Comparison of ENCODE assay signal across 1 fruit fly cellular context in genomic region chr3L:15249729-15250128, dm6.
TF ChIP-seq lines count a peak whose summit lies in the region.

No protein-coding gene starts in this region.

TF ChIP-seq in whole organism, embryonic, 481 proteins besides CTCF, POLR2A, EP300 and RAD21 (continued from another document):
- TF ChIP-seq ro (GFP tag; IDR thresholded peaks at IDR 0.05; lab: Robert Waterston, UW): no peak
- TF ChIP-seq HLH54F (GFP tag; optimal IDR thresholded peaks at IDR 0.05; lab: Kevin White, UChicago): no peak
- no peak for TF ChIP-seq emc (GFP tag; optimal IDR thresholded peaks at IDR 0.05; lab: Kevin White, UChicago)
- no peak for TF ChIP-seq CG10321 (GFP tag; IDR thresholded peaks at IDR 0.05; lab: Robert Waterston, UW)
- no peak for TF ChIP-seq pb (GFP tag; optimal IDR thresholded peaks at IDR 0.05; lab: Kevin White, UChicago)
- peak; percentile 6 for TF ChIP-seq CG17829 (tag; optimal IDR thresholded peaks at IDR 0.05; lab: Kevin White, UChicago)
- no peak for TF ChIP-seq CG31224 (GFP tag; IDR thresholded peaks at IDR 0.05; lab: Robert Waterston, UW)
- TF ChIP-seq ken (GFP tag; IDR thresholded peaks at IDR 0.05; lab: Robert Waterston, UW): no peak
- TF ChIP-seq Lpt (GFP tag; optimal IDR thresholded peaks at IDR 0.05; lab: Kevin White, UChicago): no peak
- no peak for TF ChIP-seq psq (GFP tag; optimal IDR thresholded peaks at IDR 0.05; lab: Kevin White, UChicago)
- no peak for TF ChIP-seq CG33213 (GFP tag; optimal IDR thresholded peaks at IDR 0.05; lab: Kevin White, UChicago)
- peak; percentile 48 for TF ChIP-seq CG10979 (tag; optimal IDR thresholded peaks at IDR 0.05; lab: Kevin White, UChicago)
- TF ChIP-seq zf30C (GFP tag; optimal IDR thresholded peaks at IDR 0.05; lab: Kevin White, UChicago): no peak
- no peak for TF ChIP-seq Taf1 (GFP tag; IDR thresholded peaks at IDR 0.05; lab: Robert Waterston, UW)
- TF ChIP-seq CG8290 (GFP tag; optimal IDR thresholded peaks at IDR 0.05; lab: Kevin White, UChicago): no peak
- peak in 1 of 2 experiments; percentile 2 for TF ChIP-seq CG8290 (tag; optimal IDR thresholded peaks at IDR 0.05; lab: Kevin White, UChicago)
- TF ChIP-seq CG10959 (GFP tag; IDR thresholded peaks at IDR 0.05; lab: Robert Waterston, UW): no peak
- TF ChIP-seq so (GFP tag; IDR thresholded peaks at IDR 0.05; lab: Robert Waterston, UW): no peak
- TF ChIP-seq CrebB (tag; optimal IDR thresholded peaks at IDR 0.05; lab: Kevin White, UChicago): no peak
- TF ChIP-seq jigr1 (GFP tag; IDR thresholded peaks at IDR 0.05; lab: Robert Waterston, UW): no peak
- peak; percentile 32 for TF ChIP-seq CG7839 (tag; optimal IDR thresholded peaks at IDR 0.05; lab: Kevin White, UChicago)
- no peak for TF ChIP-seq caup (GFP tag; optimal IDR thresholded peaks at IDR 0.05; lab: Kevin White, UChicago; ENCODE audit: severe bottlenecking)
- peak; percentile 14 for TF ChIP-seq Hr3 (GFP tag; optimal IDR thresholded peaks at IDR 0.05; lab: Kevin White, UChicago)
- no peak for TF ChIP-seq Atf3 (GFP tag; optimal IDR thresholded peaks at IDR 0.05; lab: Kevin White, UChicago)
- TF ChIP-seq CG2875 (GFP tag; optimal IDR thresholded peaks at IDR 0.05; lab: Kevin White, UChicago): no peak
- no peak for TF ChIP-seq Doc3 (GFP tag; IDR thresholded peaks at IDR 0.05; lab: Robert Waterston, UW; ENCODE audit: partially characterized antibody)
- TF ChIP-seq Mrtf (GFP tag; IDR thresholded peaks at IDR 0.05; lab: Robert Waterston, UW): no peak
- TF ChIP-seq Ssrp (tag; optimal IDR thresholded peaks at IDR 0.05; lab: Kevin White, UChicago): peak; percentile 19
- TF ChIP-seq twi (tag; optimal IDR thresholded peaks at IDR 0.05; lab: Kevin White, UChicago): no peak
- TF ChIP-seq CG13296 (GFP tag; optimal IDR thresholded peaks at IDR 0.05; lab: Kevin White, UChicago): no peak
- TF ChIP-seq vnd (GFP tag; IDR thresholded peaks at IDR 0.05; lab: Robert Waterston, UW; ENCODE audit: partially characterized antibody): no peak
- TF ChIP-seq Tbp (GFP tag; optimal IDR thresholded peaks at IDR 0.05; lab: Kevin White, UChicago): no peak
- TF ChIP-seq ap (GFP tag; IDR thresholded peaks at IDR 0.05; lab: Robert Waterston, UW): no peak
- TF ChIP-seq schlank (tag; optimal IDR thresholded peaks at IDR 0.05; lab: Kevin White, UChicago): no peak
- TF ChIP-seq Camta (GFP tag; optimal IDR thresholded peaks at IDR 0.05; lab: Kevin White, UChicago): no peak
- no peak for TF ChIP-seq stc (GFP tag; IDR thresholded peaks at IDR 0.05; lab: Robert Waterston, UW)
- no peak for TF ChIP-seq CG1529 (GFP tag; optimal IDR thresholded peaks at IDR 0.05; lab: Kevin White, UChicago)
- no peak for TF ChIP-seq odd (GFP tag; optimal IDR thresholded peaks at IDR 0.05; lab: Kevin White, UChicago)
- peak; percentile 65 for TF ChIP-seq Sox102F (GFP tag; optimal IDR thresholded peaks at IDR 0.05; lab: Kevin White, UChicago)
- TF ChIP-seq Kr (GFP tag; optimal IDR thresholded peaks at IDR 0.05; lab: Kevin White, UChicago): no peak
- TF ChIP-seq wor (GFP tag; IDR thresholded peaks at IDR 0.05; lab: Robert Waterston, UW): no peak
- no peak for TF ChIP-seq B-H2 (GFP tag; optimal IDR thresholded peaks at IDR 0.05; lab: Kevin White, UChicago)
- TF ChIP-seq grn (GFP tag; optimal IDR thresholded peaks at IDR 0.05; lab: Kevin White, UChicago): no peak
- TF ChIP-seq CG18262 (tag; optimal IDR thresholded peaks at IDR 0.05; lab: Kevin White, UChicago): peak; percentile 48
- no peak for TF ChIP-seq D (optimal IDR thresholded peaks at IDR 0.05; lab: Kevin White, UChicago)
- no peak for TF ChIP-seq D (GFP tag; optimal IDR thresholded peaks at IDR 0.05; lab: Kevin White, UChicago)
- no peak for TF ChIP-seq CG7357 (GFP tag; IDR thresholded peaks at IDR 0.05; lab: Robert Waterston, UW)
- no peak for TF ChIP-seq CG14710 (tag; optimal IDR thresholded peaks at IDR 0.05; lab: Kevin White, UChicago)
- TF ChIP-seq CG15696 (tag; optimal IDR thresholded peaks at IDR 0.05; lab: Kevin White, UChicago): no peak
- peak; percentile 25 for TF ChIP-seq CG12391 (tag; optimal IDR thresholded peaks at IDR 0.05; lab: Kevin White, UChicago)
- TF ChIP-seq CG11695 (GFP tag; IDR thresholded peaks at IDR 0.05; lab: Robert Waterston, UW): no peak
- TF ChIP-seq ssp (GFP tag; IDR thresholded peaks at IDR 0.05; lab: Robert Waterston, UW): no peak
- TF ChIP-seq D19A (tag; optimal IDR thresholded peaks at IDR 0.05; lab: Kevin White, UChicago): no peak
- no peak for TF ChIP-seq CG11398 (GFP tag; optimal IDR thresholded peaks at IDR 0.05; lab: Kevin White, UChicago)
- no peak for TF ChIP-seq CG10654 (GFP tag; optimal IDR thresholded peaks at IDR 0.05; lab: Kevin White, UChicago)
- no peak for TF ChIP-seq CG34376 (GFP tag; optimal IDR thresholded peaks at IDR 0.05; lab: Kevin White, UChicago)
- TF ChIP-seq CG11247 (GFP tag; IDR thresholded peaks at IDR 0.05; lab: Robert Waterston, UW): no peak
- no peak for TF ChIP-seq Elba2 (GFP tag; optimal IDR thresholded peaks at IDR 0.05; lab: Kevin White, UChicago)
- TF ChIP-seq repo (GFP tag; optimal IDR thresholded peaks at IDR 0.05; lab: Kevin White, UChicago): no peak
- no peak for TF ChIP-seq CG7987 (GFP tag; optimal IDR thresholded peaks at IDR 0.05; lab: Kevin White, UChicago)
- TF ChIP-seq corto (GFP tag; optimal IDR thresholded peaks at IDR 0.05; lab: Kevin White, UChicago): no peak
- no peak for TF ChIP-seq CG15073 (GFP tag; optimal IDR thresholded peaks at IDR 0.05; lab: Kevin White, UChicago)
- TF ChIP-seq CG8478 (optimal IDR thresholded peaks at IDR 0.05; lab: Kevin White, UChicago): no peak
- no peak for TF ChIP-seq CG4404 (GFP tag; IDR thresholded peaks at IDR 0.05; lab: Robert Waterston, UW)
- TF ChIP-seq bowl (GFP tag; IDR thresholded peaks at IDR 0.05; lab: Robert Waterston, UW): no peak
- peak; percentile 1 for TF ChIP-seq Asciz (GFP tag; optimal IDR thresholded peaks at IDR 0.05; lab: Kevin White, UChicago)
- no peak for TF ChIP-seq hb (GFP tag; IDR thresholded peaks at IDR 0.05; lab: Robert Waterston, UW; ENCODE audit: partially characterized antibody)
- TF ChIP-seq CG3838 (GFP tag; optimal IDR thresholded peaks at IDR 0.05; lab: Kevin White, UChicago): no peak
- TF ChIP-seq lilli (GFP tag; optimal IDR thresholded peaks at IDR 0.05; lab: Kevin White, UChicago): no peak
- no peak for TF ChIP-seq D19B (GFP tag; optimal IDR thresholded peaks at IDR 0.05; lab: Kevin White, UChicago)
- no peak for TF ChIP-seq fd3F (GFP tag; optimal IDR thresholded peaks at IDR 0.05; lab: Kevin White, UChicago)
- peak; percentile 54; the same call in 1 of the 3 replicates for TF ChIP-seq CG17361 (GFP tag; IDR thresholded peaks at IDR 0.05; lab: Robert Waterston, UW)
- TF ChIP-seq az2 (GFP tag; optimal IDR thresholded peaks at IDR 0.05; lab: Kevin White, UChicago): no peak
- TF ChIP-seq Mad (GFP tag; optimal IDR thresholded peaks at IDR 0.05; lab: Kevin White, UChicago): no peak
- TF ChIP-seq sna (GFP tag; IDR thresholded peaks at IDR 0.05; lab: Robert Waterston, UW; ENCODE audit: partially characterized antibody): no peak
- 0 out of 2 replicates have a peak, but pooled peaks have one; percentile 30 for TF ChIP-seq CG31441 (GFP tag; IDR thresholded peaks at IDR 0.05; lab: Robert Waterston, UW)
- no peak for TF ChIP-seq lbe (GFP tag; optimal IDR thresholded peaks at IDR 0.05; lab: Kevin White, UChicago)
- peak; percentile 56 for TF ChIP-seq sens (GFP tag; lab: Kevin White, UChicago)
- no peak for TF ChIP-seq Nf-YB (GFP tag; optimal IDR thresholded peaks at IDR 0.05; lab: Kevin White, UChicago)
- no peak for TF ChIP-seq CG34422 (GFP tag; IDR thresholded peaks at IDR 0.05; lab: Robert Waterston, UW)
- TF ChIP-seq Oaz (GFP tag; IDR thresholded peaks at IDR 0.05; lab: Robert Waterston, UW): no peak
- TF ChIP-seq CG3995 (GFP tag; optimal IDR thresholded peaks at IDR 0.05; lab: Kevin White, UChicago): no peak
- TF ChIP-seq Mes4 (GFP tag; optimal IDR thresholded peaks at IDR 0.05; lab: Kevin White, UChicago): no peak
- no peak for TF ChIP-seq ab (GFP tag; optimal IDR thresholded peaks at IDR 0.05; lab: Kevin White, UChicago)
- TF ChIP-seq CG3407 (GFP tag; optimal IDR thresholded peaks at IDR 0.05; lab: Kevin White, UChicago): no peak
- no peak for TF ChIP-seq Bgb (GFP tag; IDR thresholded peaks at IDR 0.05; lab: Robert Waterston, UW; ENCODE audit: partially characterized antibody)
- TF ChIP-seq Side (GFP tag; optimal IDR thresholded peaks at IDR 0.05; lab: Kevin White, UChicago): no peak
- no peak for TF ChIP-seq Hmx (GFP tag; optimal IDR thresholded peaks at IDR 0.05; lab: Kevin White, UChicago)
- TF ChIP-seq CG9876 (GFP tag; optimal IDR thresholded peaks at IDR 0.05; lab: Kevin White, UChicago): no peak
- peak; percentile 20 for TF ChIP-seq Med (GFP tag; lab: Kevin White, UChicago)
- TF ChIP-seq gcm2 (GFP tag; optimal IDR thresholded peaks at IDR 0.05; lab: Kevin White, UChicago): no peak
- TF ChIP-seq tll (GFP tag; optimal IDR thresholded peaks at IDR 0.05; lab: Kevin White, UChicago): no peak
- TF ChIP-seq Blimp-1 (GFP tag; optimal IDR thresholded peaks at IDR 0.05; lab: Kevin White, UChicago): no peak
